Fruit fly (Drosophila melanogaster): ENCODE results near the gene CG14777.

CG14777 gene

DNA sequence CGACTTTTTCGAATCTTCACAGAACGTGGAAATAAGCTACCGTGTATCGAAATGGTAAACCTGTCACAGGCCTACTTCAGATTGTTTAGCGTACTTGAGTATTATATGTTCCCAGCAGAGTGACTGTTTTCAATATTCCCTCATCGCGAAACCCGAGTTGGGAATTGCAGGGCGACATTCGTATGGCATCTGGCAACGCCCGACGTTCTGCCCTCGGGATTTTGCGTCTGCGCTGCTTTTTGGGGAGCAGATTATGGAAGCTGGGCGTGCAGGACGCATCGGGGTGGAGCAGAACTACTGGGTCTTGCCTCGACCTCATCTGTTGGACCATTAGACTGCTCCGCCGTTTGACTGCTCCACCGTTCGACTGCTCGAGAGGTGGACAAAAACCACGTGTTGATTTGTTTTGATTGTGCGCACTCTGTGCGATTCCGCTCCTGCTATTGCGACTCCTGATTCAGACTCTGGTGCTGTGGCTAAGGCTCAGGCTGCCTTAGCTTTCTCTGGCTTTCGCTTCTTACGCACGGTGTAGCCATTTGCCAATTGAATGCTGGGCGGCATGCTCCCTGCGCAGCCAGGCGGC lies 42.4 kb downstream of the CG14777 start (continued):
- no peak for TF ChIP-seq knrl (GFP tag; IDR thresholded peaks at IDR 0.05; ENCODE audit: partially characterized antibody)
- no peak for TF ChIP-seq Ravus (GFP tag; IDR thresholded peaks at IDR 0.05)
- no peak for TF ChIP-seq CG2875 (GFP tag; optimal IDR thresholded peaks at IDR 0.05)
- no peak for TF ChIP-seq BEAF-32 (GFP tag; optimal IDR thresholded peaks at IDR 0.05)
- TF ChIP-seq Nf-YC (tag; optimal IDR thresholded peaks at IDR 0.05), result peak; percentile 19
- no peak for TF ChIP-seq Camta (GFP tag; optimal IDR thresholded peaks at IDR 0.05)
- no peak for TF ChIP-seq Hsf (GFP tag; optimal IDR thresholded peaks at IDR 0.05)
- no peak for TF ChIP-seq cas (GFP tag; IDR thresholded peaks at IDR 0.05)
- no peak for TF ChIP-seq CG17359 (tag; optimal IDR thresholded peaks at IDR 0.05)
- peak; percentile 29; the same call in 1 of the 3 replicates for TF ChIP-seq row (GFP tag; IDR thresholded peaks at IDR 0.05)
- no peak for TF ChIP-seq luna (GFP tag; optimal IDR thresholded peaks at IDR 0.05)
- TF ChIP-seq Med (GFP tag), result peak; percentile 37
- no peak for TF ChIP-seq CG3838 (GFP tag; optimal IDR thresholded peaks at IDR 0.05)
- no peak for TF ChIP-seq YL-1 (GFP tag; optimal IDR thresholded peaks at IDR 0.05)
- TF ChIP-seq gce (GFP tag; IDR thresholded peaks at IDR 0.05), result no peak
- no peak for TF ChIP-seq tgo (GFP tag; IDR thresholded peaks at IDR 0.05)
- TF ChIP-seq CG3847 (GFP tag; IDR thresholded peaks at IDR 0.05), result no peak
- no peak for TF ChIP-seq CG6175 (GFP tag; IDR thresholded peaks at IDR 0.05)
- no peak for TF ChIP-seq wor (GFP tag; IDR thresholded peaks at IDR 0.05)
- no peak for TF ChIP-seq CG17612 (GFP tag; IDR thresholded peaks at IDR 0.05)
- no peak for TF ChIP-seq dan (GFP tag; IDR thresholded peaks at IDR 0.05)
- no peak for TF ChIP-seq Lpt (GFP tag; optimal IDR thresholded peaks at IDR 0.05)
- TF ChIP-seq HLH54F (GFP tag; optimal IDR thresholded peaks at IDR 0.05), result no peak
- TF ChIP-seq her (GFP tag; optimal IDR thresholded peaks at IDR 0.05), result no peak
- no peak for TF ChIP-seq CG6854 (GFP tag; optimal IDR thresholded peaks at IDR 0.05)
- TF ChIP-seq onecut (GFP tag; IDR thresholded peaks at IDR 0.05), result no peak
- TF ChIP-seq HHEX (GFP tag; optimal IDR thresholded peaks at IDR 0.05), result no peak
- TF ChIP-seq Atf-2 (GFP tag; optimal IDR thresholded peaks at IDR 0.05), result no peak
- no peak for TF ChIP-seq nerfin-1 (tag; optimal IDR thresholded peaks at IDR 0.05)
- TF ChIP-seq HLH4C (GFP tag; IDR thresholded peaks at IDR 0.05; ENCODE audit: partially characterized antibody), result no peak
- TF ChIP-seq bowl (GFP tag; IDR thresholded peaks at IDR 0.05), result no peak
- peak; percentile 11 for TF ChIP-seq CG9817 (tag; optimal IDR thresholded peaks at IDR 0.05)
- TF ChIP-seq h (optimal IDR thresholded peaks at IDR 0.05), result no peak
- TF ChIP-seq chif (GFP tag; optimal IDR thresholded peaks at IDR 0.05), result no peak
- TF ChIP-seq hbn (GFP tag; IDR thresholded peaks at IDR 0.05; ENCODE audit: partially characterized antibody), result no peak
- no peak for TF ChIP-seq sisA (GFP tag; IDR thresholded peaks at IDR 0.05)
- no peak for TF ChIP-seq Rx (GFP tag; IDR thresholded peaks at IDR 0.05)
- peak; percentile 92 for TF ChIP-seq ewg (GFP tag; optimal IDR thresholded peaks at IDR 0.05)
- TF ChIP-seq scrt (GFP tag; optimal IDR thresholded peaks at IDR 0.05), result peak; percentile 97
- no peak for TF ChIP-seq run (tag; optimal IDR thresholded peaks at IDR 0.05)
- TF ChIP-seq crol (GFP tag; IDR thresholded peaks at IDR 0.05), result peak; percentile 19; the same call in 1 of the 2 replicates
- no peak for TF ChIP-seq inv (GFP tag; IDR thresholded peaks at IDR 0.05; ENCODE audit: partially characterized antibody)
- no peak for TF ChIP-seq oc (tag; optimal IDR thresholded peaks at IDR 0.05)
- TF ChIP-seq Dip3 (GFP tag; optimal IDR thresholded peaks at IDR 0.05), result no peak
- peak; percentile 14 for TF ChIP-seq B-H2 (GFP tag; optimal IDR thresholded peaks at IDR 0.05)
- TF ChIP-seq usp (GFP tag; optimal IDR thresholded peaks at IDR 0.05), result no peak
- no peak for TF ChIP-seq Bteb2 (GFP tag; optimal IDR thresholded peaks at IDR 0.05)
- TF ChIP-seq CG34224 (GFP tag; IDR thresholded peaks at IDR 0.05; ENCODE audit: partially characterized antibody), result no peak
- TF ChIP-seq mirr (GFP tag; optimal IDR thresholded peaks at IDR 0.05), result no peak
- no peak for TF ChIP-seq Antp (GFP tag; optimal IDR thresholded peaks at IDR 0.05)
- TF ChIP-seq chinmo (GFP tag; IDR thresholded peaks at IDR 0.05; ENCODE audit: partially characterized antibody), result no peak
- TF ChIP-seq CG2202 (tag; optimal IDR thresholded peaks at IDR 0.05), result no peak

Data from whole organism, embryonic.